Worm (Caenorhabditis elegans) whole organism, L3 larva: ENCODE results near the gene W08E12.7.

Source experiments
- elt-3 ChIP-seq, 3 experiments: fragments of 150-350 bp in 1 of 3; sonication (generic microtip) in 2 of 3; optimal IDR thresholded peaks; 2 replicates in 2 of 3; 4 replicates in 1 of 3; lab custom pipeline; 2014 to 2017; ENCODE audit warnings: missing biosample characterization in 3 of 3, missing genetic modification characterization in 3 of 3
- fkh-2 ChIP-seq: fragments of 150-350 bp; optimal IDR thresholded peaks from 2 replicates; lab custom pipeline; 2014; ENCODE audit warnings: missing biosample characterization, missing genetic modification reagents, missing genetic modification characterization
- nhr-11 ChIP-seq: fragments of 150-350 bp; optimal IDR thresholded peaks from 2 replicates; lab custom pipeline; 2014; ENCODE audit warnings: missing biosample characterization, missing genetic modification characterization
- nhr-43 ChIP-seq: sonication (generic microtip); optimal IDR thresholded peaks from 2 replicates; lab custom pipeline; 2016; ENCODE audit warnings: mild to moderate bottlenecking, missing genetic modification characterization, missing compliant biosample characterization; ENCODE audit not compliant: poor library complexity, severe bottlenecking
- pqm-1 ChIP-seq: fragments of 150-350 bp; optimal IDR thresholded peaks from 2 replicates; lab custom pipeline; 2017; ENCODE audit warnings: missing biosample characterization, missing genetic modification characterization, inconsistent platforms
- ztf-11 ChIP-seq: fragments of 150-350 bp; optimal IDR thresholded peaks from 2 replicates; lab custom pipeline; 2014; ENCODE audit warnings: missing biosample characterization, missing genetic modification characterization
- ztf-4 ChIP-seq: fragments of 150-350 bp; optimal IDR thresholded peaks from 2 replicates; lab custom pipeline; 2014; ENCODE audit warnings: missing biosample characterization, missing genetic modification characterization

DNA sequence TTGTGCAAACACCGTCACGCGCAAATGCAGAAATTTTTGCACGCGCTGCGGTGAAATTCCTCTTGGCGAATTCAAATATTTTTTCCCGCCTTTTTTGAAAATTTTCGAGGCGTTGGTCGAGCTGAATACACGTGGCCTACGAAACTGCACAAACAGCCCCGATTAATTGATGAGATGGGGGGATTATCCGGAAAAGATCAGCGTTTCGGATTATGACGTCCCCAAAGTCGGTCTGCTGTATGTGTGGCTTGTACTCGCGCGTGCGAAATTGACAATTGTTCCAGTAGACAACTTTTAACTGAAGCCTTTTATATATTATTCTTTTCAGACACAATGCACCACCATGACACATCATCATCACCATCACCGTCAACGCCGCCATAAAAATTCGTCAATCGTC lies 42.9 kb upstream of the W08E12.7 start:
- TF ChIP-seq nhr-43 (tag; lab: Kevin White, UChicago) (no peak), fkh-2 (no peak), ztf-11 (tag; lab: Kevin White, UChicago) (no peak), pqm-1 (tag; lab: Kevin White, UChicago) (no peak), elt-3 (tag; optimal IDR thresholded peaks at IDR 0.05; lab: Kevin White, UChicago) (no peak), nhr-11 (no peak), ztf-4 (no peak)
